Worm (Caenorhabditis elegans) whole organism, late embryonic: ENCODE data around the gene frpr-18.

Source experiments
- K02D7.2 ChIP-seq: sonication (generic microtip); optimal IDR thresholded peaks from 2 replicates; lab custom pipeline; 2017; ENCODE audit warnings: mild to moderate bottlenecking, missing genetic modification characterization, missing compliant biosample characterization
- ceh-14 ChIP-seq: sonication (generic microtip); optimal IDR thresholded peaks from 2 replicates; lab custom pipeline; 2016; ENCODE audit warnings: missing genotype, missing genetic modification characterization, missing compliant biosample characterization
- ets-4 ChIP-seq: sonication (generic microtip); optimal IDR thresholded peaks from 2 replicates; lab custom pipeline; 2016; ENCODE audit warnings: missing genetic modification characterization, missing compliant biosample characterization
- fax-1 ChIP-seq: sonication (generic microtip); optimal IDR thresholded peaks from 2 replicates; lab custom pipeline; 2016; ENCODE audit warnings: missing genotype, missing genetic modification characterization, missing compliant biosample characterization
- hlh-13 ChIP-seq: fragments of 200-800 bp; sonication (Bioruptor generic); optimal IDR thresholded peaks from 2 replicates; lab custom pipeline; 2018; ENCODE audit warnings: mild to moderate bottlenecking, missing genetic modification characterization, missing compliant biosample characterization
- nhr-11 ChIP-seq: fragments of 150-350 bp; optimal IDR thresholded peaks from 2 replicates; lab custom pipeline; 2014; ENCODE audit warnings: missing biosample characterization, missing genetic modification characterization
- nhr-232 ChIP-seq: sonication (generic microtip); optimal IDR thresholded peaks from 2 replicates; lab custom pipeline; 2016; ENCODE audit warnings: missing genetic modification characterization, missing compliant biosample characterization
- pha-2 ChIP-seq: sonication (generic microtip); optimal IDR thresholded peaks from 2 replicates; lab custom pipeline; 2017; ENCODE audit warnings: mild to moderate bottlenecking, missing genetic modification characterization, missing compliant biosample characterization
- pros-1 ChIP-seq: fragments of 150-350 bp; optimal IDR thresholded peaks from 2 replicates; lab custom pipeline; 2014; ENCODE audit warnings: missing biosample characterization, missing genetic modification reagents, missing genetic modification characterization
- sox-2 ChIP-seq: fragments of 200-800 bp; sonication (Bioruptor generic); IDR thresholded peaks from 2 replicates; pipeline ENCODE4 v1.3.6; 2022; ENCODE audit warnings: missing genetic modification reagents, missing genetic modification characterization, missing compliant biosample characterization

frpr-18 gene

ce11 chrV:6919251-6919650 is 49.1 kb downstream of the frpr-18 start:
- no peak for TF ChIP-seq sox-2 (GFP tag; lab: Robert Waterston, UW)
- no peak for TF ChIP-seq nhr-11 (tag; lab: Kevin White, UChicago)
- TF ChIP-seq pha-2: no peak
- TF ChIP-seq ceh-14 (tag; lab: Kevin White, UChicago): no peak
- TF ChIP-seq nhr-232 (tag; lab: Kevin White, UChicago): no peak
- TF ChIP-seq fax-1 (tag; lab: Kevin White, UChicago): no peak
- no peak for TF ChIP-seq K02D7.2
- no peak for TF ChIP-seq ets-4 (tag; lab: Kevin White, UChicago)
- no peak for TF ChIP-seq hlh-13 (GFP tag; lab: Kevin White, UChicago)
- no peak for TF ChIP-seq pros-1 (tag; lab: Kevin White, UChicago)
